Worm (Caenorhabditis elegans): Measurements from ENCODE around the gene C25F9.10.

Gene C25F9.10

ce11 chrV:19396576-19397313, 8.8 kb upstream of the C25F9.10 start:
- TF ChIP-seq mef-2 (tag; optimal IDR thresholded peaks at IDR 0.05) (no peak), efl-1 (optimal IDR thresholded peaks at IDR 0.05) (no peak), efl-1 (GFP tag; optimal IDR thresholded peaks at IDR 0.05 in 1 of 2) (peak in 1 of 2 experiments; percentile 52), nhr-85 (tag) (peak; percentile 42)

DNA sequence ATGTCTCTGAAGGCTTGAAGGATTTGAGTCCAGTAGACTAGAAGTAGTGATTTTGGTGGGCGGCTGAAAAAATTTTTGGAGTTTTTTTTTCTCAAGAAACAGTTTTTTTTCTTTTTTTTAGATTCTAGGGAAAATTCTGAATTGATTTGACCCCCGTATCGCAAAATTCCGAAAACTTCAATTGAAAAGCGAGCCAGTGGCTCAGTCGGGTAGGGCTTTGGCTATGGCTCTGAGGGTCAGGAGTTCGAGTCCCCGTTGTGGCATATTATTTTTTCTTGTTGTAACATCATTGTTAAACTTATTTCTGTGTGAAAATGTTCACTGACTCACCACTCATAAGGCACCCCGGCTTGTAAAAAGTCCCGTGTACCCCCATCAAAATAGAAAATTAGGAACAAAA, 7.1 kb upstream of the C25F9.10 start:
- TF ChIP-seq ceh-63 (GFP tag; optimal IDR thresholded peaks at IDR 0.05) (no peak), nhr-28 (tag; optimal IDR thresholded peaks at IDR 0.05) (no peak), ceh-8 (GFP tag; optimal IDR thresholded peaks at IDR 0.05) (no peak), lin-35 (GFP tag; optimal IDR thresholded peaks at IDR 0.05) (no peak), zip-4 (GFP tag; optimal IDR thresholded peaks at IDR 0.05) (no peak), fos-1 (tag; optimal IDR thresholded peaks at IDR 0.05) (no peak), snu-23 (GFP tag; optimal IDR thresholded peaks at IDR 0.05) (no peak), fkh-4 (tag; optimal IDR thresholded peaks at IDR 0.05; ENCODE audit: borderline replicate concordance) (no peak), ztf-4 (tag; optimal IDR thresholded peaks at IDR 0.05) (no peak), ceh-90 (tag; optimal IDR thresholded peaks at IDR 0.05) (no peak), nhr-85 (tag) (no peak), hpl-2 (GFP tag; optimal IDR thresholded peaks at IDR 0.05) (no peak), dsc-1 (tag; optimal IDR thresholded peaks at IDR 0.05) (no peak), isw-1 (GFP tag; IDR thresholded peaks at IDR 0.05) (no peak), lin-13 (GFP tag; optimal IDR thresholded peaks at IDR 0.05) (no peak)

DNA sequence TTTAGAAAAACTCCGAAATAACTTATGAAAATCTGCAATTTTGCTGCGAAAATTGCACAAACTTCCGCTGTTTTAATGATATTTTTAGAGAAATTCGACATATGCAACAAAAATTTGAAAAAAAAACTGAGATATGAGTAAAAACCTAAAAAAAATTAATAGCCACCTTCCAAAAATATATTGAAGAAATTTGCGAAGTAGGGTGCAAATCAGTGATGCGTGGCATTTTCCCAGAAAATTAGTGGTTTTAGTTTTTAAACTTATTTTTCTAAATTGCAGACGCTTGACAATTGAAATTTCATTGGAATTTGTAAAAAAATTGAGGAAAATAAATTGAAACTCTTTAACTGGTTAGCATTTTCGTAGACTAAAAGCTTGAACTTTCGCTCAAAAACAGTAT, 6.6 kb upstream of the C25F9.10 start, which contains the start of gene C25F9.13:
Gene C25F9.13 (minus strand): TSS at position 101 of the 400 bp plus-strand sequence.
- TF ChIP-seq nhr-77 (tag; optimal IDR thresholded peaks at IDR 0.05) (no peak), skn-1 (tag; optimal IDR thresholded peaks at IDR 0.05) (no peak), lin-39 (tag; optimal IDR thresholded peaks at IDR 0.05) (no peak), nhr-20 (tag; optimal IDR thresholded peaks at IDR 0.05) (no peak), efl-1 (optimal IDR thresholded peaks at IDR 0.05) (no peak), efl-1 (GFP tag; optimal IDR thresholded peaks at IDR 0.05 in 1 of 2) (no peak)

DNA sequence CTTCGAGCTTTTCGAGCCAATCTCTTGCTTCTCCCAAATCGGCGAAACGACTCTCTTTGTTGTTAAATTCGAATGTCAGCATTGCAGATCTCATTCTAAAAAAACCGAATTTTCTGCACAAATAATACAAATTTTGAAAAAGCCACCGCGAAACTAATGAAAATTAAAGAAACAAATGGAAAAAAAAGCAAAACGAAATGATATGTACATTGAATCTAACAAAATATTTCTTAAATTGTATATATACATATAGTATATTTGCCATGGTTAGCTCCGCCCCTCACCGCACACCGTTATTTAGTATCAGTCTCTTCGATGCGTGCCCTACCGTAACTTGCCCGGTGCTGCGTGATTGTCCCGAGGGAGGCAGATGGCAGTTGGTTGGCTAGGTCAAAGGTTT, 4.9 kb upstream of the C25F9.10 start, which contains the start of gene srw-86:
Gene srw-86 (minus strand): TSS at position 101 of the 400 bp plus-strand sequence.
- TF ChIP-seq nhr-47 (tag; optimal IDR thresholded peaks at IDR 0.05) (no peak), aly-2 (tag; optimal IDR thresholded peaks at IDR 0.05) (no peak), irx-1 (tag; optimal IDR thresholded peaks at IDR 0.05) (no peak), hpl-2 (GFP tag; optimal IDR thresholded peaks at IDR 0.05) (no peak), C04F5.9 (tag; optimal IDR thresholded peaks at IDR 0.05) (no peak), grh-1 (GFP tag; IDR thresholded peaks at IDR 0.05) (no peak), skn-1 (tag; optimal IDR thresholded peaks at IDR 0.05) (no peak)

DNA sequence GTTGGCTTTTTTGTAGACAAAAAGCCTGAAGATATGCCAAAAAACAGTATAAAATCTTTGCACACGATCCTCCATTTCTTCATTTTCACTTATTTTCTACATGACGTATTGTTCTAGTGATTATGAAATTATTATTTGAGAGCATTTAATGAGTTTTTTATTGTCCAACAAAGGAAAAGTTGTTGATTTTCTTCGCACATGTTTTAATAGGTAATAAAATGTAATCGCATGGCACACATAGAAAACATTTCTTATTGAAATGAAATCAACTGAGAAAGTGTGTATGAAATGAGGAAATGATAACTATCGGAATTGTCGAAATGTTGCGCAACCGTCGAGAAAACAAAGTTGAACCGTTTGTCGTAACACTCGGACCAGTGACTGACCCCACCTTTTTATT, 4.1 kb upstream of the C25F9.10 start:
- TF ChIP-seq tlp-1 (tag; optimal IDR thresholded peaks at IDR 0.05) (peak; percentile 62), mep-1 (tag; optimal IDR thresholded peaks at IDR 0.05) (no peak), F16B12.6 (tag; optimal IDR thresholded peaks at IDR 0.05) (no peak), efl-1 (optimal IDR thresholded peaks at IDR 0.05) (no peak), efl-1 (GFP tag; optimal IDR thresholded peaks at IDR 0.05 in 1 of 2) (peak in 1 of 2 experiments; percentile 9), elt-2 (tag; optimal IDR thresholded peaks at IDR 0.05) (peak; percentile 32)

ce11 chrV:19402855-19403254, 2.7 kb upstream of the C25F9.10 start, which contains the start of gene C25F9.12:
Gene C25F9.12, minus strand, starts transcription at chrV:19402955.
- TF ChIP-seq nhr-11 (tag; optimal IDR thresholded peaks at IDR 0.05): no peak
